Fruit fly (Drosophila melanogaster) whole organism, embryonic: Measurements from ENCODE around the gene CG17752.
A peak's percentile ranks its signal among the peaks of the same experiment; 100 is the strongest.

Experiments used
- Atf3 ChIP-seq: fragments of 200-800 bp; sonication (Bioruptor generic); optimal IDR thresholded peaks from 3 replicates; lab custom pipeline; 2016; ENCODE audit warnings: missing biosample characterization, missing genetic modification characterization
- Atf6 ChIP-seq: fragments of 200-800 bp; sonication (Bioruptor generic); IDR thresholded peaks from 2 replicates; pipeline ENCODE4 v1.3.6; 2022; ENCODE audit warnings: missing biosample characterization, missing genetic modification characterization
- Awh ChIP-seq: fragments of 200-800 bp; sonication (Bioruptor generic); IDR thresholded peaks from 2 replicates; pipeline ENCODE4, ENCODE4 v1.3.6; 2022; ENCODE audit warnings: missing biosample characterization, missing genetic modification characterization
- BEAF-32 ChIP-seq: fragments of 200-800 bp; sonication (Bioruptor generic); optimal IDR thresholded peaks from 3 replicates; lab custom pipeline; 2017; ENCODE audit warnings: missing biosample characterization, missing genetic modification characterization, mild to moderate bottlenecking, moderate library complexity, missing genetic modification reagents
- Bgb ChIP-seq: fragments of 200-800 bp; sonication (Bioruptor generic); IDR thresholded peaks from 2 replicates; pipeline ENCODE4 v1.3.6; 2022; ENCODE audit warnings: missing biosample characterization, missing genetic modification characterization; ENCODE audit not compliant: partially characterized antibody
- CG10321 ChIP-seq: fragments of 200-800 bp; sonication (Bioruptor generic); IDR thresholded peaks from 2 replicates; pipeline ENCODE4 v1.3.6; 2022; ENCODE audit warnings: missing biosample characterization, missing genetic modification characterization
- CG11247 ChIP-seq: fragments of 200-800 bp; sonication (Bioruptor generic); IDR thresholded peaks from 2 replicates; pipeline ENCODE4 v1.3.6; 2022; ENCODE audit warnings: missing biosample characterization, missing genetic modification characterization
- CG13775 ChIP-seq: fragments of 200-800 bp; sonication (Bioruptor generic); optimal IDR thresholded peaks from 3 replicates; lab custom pipeline; 2017; ENCODE audit warnings: missing biosample characterization, mild to moderate bottlenecking, missing genetic modification characterization
- CG14710 ChIP-seq: fragments of 200-800 bp; sonication (Bioruptor generic); optimal IDR thresholded peaks from 3 replicates; lab custom pipeline; 2019; ENCODE audit warnings: missing biosample characterization, mild to moderate bottlenecking, missing genetic modification characterization, moderate library complexity
- CG17328 ChIP-seq: fragments of 200-800 bp; sonication (Bioruptor generic); IDR thresholded peaks from 2 replicates; pipeline ENCODE4 v1.3.6; 2022; ENCODE audit warnings: missing biosample characterization, missing genetic modification characterization
- CG31224 ChIP-seq: fragments of 200-800 bp; sonication (Bioruptor generic); IDR thresholded peaks from 2 replicates; pipeline ENCODE4 v1.3.6; 2022; ENCODE audit warnings: missing biosample characterization, missing genetic modification characterization
- CG5953 ChIP-seq: fragments of 200-800 bp; sonication (Bioruptor generic); IDR thresholded peaks from 2 replicates; pipeline ENCODE4 v1.3.6; 2022; ENCODE audit warnings: missing biosample characterization, missing genetic modification characterization
- CG6175 ChIP-seq: fragments of 200-800 bp; sonication (Bioruptor generic); IDR thresholded peaks from 3 replicates; pipeline ENCODE4 v1.3.6; 2022; ENCODE audit warnings: missing biosample characterization, missing genetic modification characterization
- CG6654 ChIP-seq: fragments of 200-800 bp; sonication (Bioruptor generic); optimal IDR thresholded peaks from 2 replicates; lab custom pipeline; 2017; ENCODE audit warnings: missing biosample characterization, mild to moderate bottlenecking, missing genetic modification characterization
- CG6689 ChIP-seq: fragments of 200-800 bp; sonication (Bioruptor generic); IDR thresholded peaks from 2 replicates; pipeline ENCODE4 v1.3.6; 2022; ENCODE audit warnings: missing biosample characterization, missing genetic modification characterization
- CG7987 ChIP-seq: fragments of 200-800 bp; sonication (Bioruptor generic); optimal IDR thresholded peaks from 2 replicates; lab custom pipeline; 2018; ENCODE audit warnings: missing biosample characterization, mild to moderate bottlenecking, missing genetic modification characterization, moderate library complexity
- CG8765 ChIP-seq: fragments of 200-800 bp; sonication (Bioruptor generic); IDR thresholded peaks from 2 replicates; pipeline ENCODE4 v1.3.6; 2022; ENCODE audit warnings: missing biosample characterization, missing genetic modification characterization
- CG9215 ChIP-seq: fragments of 200-800 bp; sonication (Bioruptor generic); IDR thresholded peaks from 2 replicates; pipeline ENCODE4 v1.3.6; 2022; ENCODE audit warnings: missing biosample characterization, missing genetic modification characterization
- CG9797 ChIP-seq: fragments of 200-800 bp; sonication (Bioruptor generic); optimal IDR thresholded peaks from 3 replicates; lab custom pipeline; 2018; ENCODE audit warnings: missing biosample characterization, mild to moderate bottlenecking, missing genetic modification characterization
- CG9817 ChIP-seq: fragments of 200-800 bp; sonication (Bioruptor generic); optimal IDR thresholded peaks from 2 replicates; lab custom pipeline; 2018; ENCODE audit warnings: missing biosample characterization, mild to moderate bottlenecking, missing genetic modification characterization, moderate library complexity
- CrebB ChIP-seq: fragments of 200-800 bp; sonication (Bioruptor generic); optimal IDR thresholded peaks from 3 replicates; lab custom pipeline; 2018; ENCODE audit warnings: missing biosample characterization, mild to moderate bottlenecking, missing genetic modification characterization
- Dp ChIP-seq: fragments of 200-800 bp; sonication (Bioruptor generic); optimal IDR thresholded peaks from 2 replicates; lab custom pipeline; 2018; ENCODE audit warnings: missing biosample characterization, mild to moderate bottlenecking, missing genetic modification characterization, moderate library complexity
- Dref ChIP-seq: fragments of 200-800 bp; sonication (Bioruptor generic); IDR thresholded peaks from 2 replicates; pipeline ENCODE4 v1.3.6; 2022; ENCODE audit warnings: missing biosample characterization, missing genetic modification characterization
- E2f2 ChIP-seq: fragments of 200-800 bp; sonication (Bioruptor generic); IDR thresholded peaks from 2 replicates; pipeline ENCODE4 v1.3.6; 2022; ENCODE audit warnings: missing biosample characterization, missing genetic modification characterization
- Ets65A ChIP-seq: fragments of 200-800 bp; sonication (Bioruptor generic); peaks from one replicate; lab custom pipeline; 2016; ENCODE audit warnings: missing biosample characterization, missing genetic modification characterization
- Fer3 ChIP-seq: fragments of 200-800 bp; sonication (Bioruptor generic); optimal IDR thresholded peaks from 2 replicates; lab custom pipeline; 2018; ENCODE audit warnings: missing biosample characterization, mild to moderate bottlenecking, missing genetic modification characterization, moderate library complexity
- HLHmδ ChIP-seq: fragments of 200-800 bp; sonication (Bioruptor generic); optimal IDR thresholded peaks from 2 replicates; lab custom pipeline; 2018; ENCODE audit warnings: missing biosample characterization, mild to moderate bottlenecking, missing genetic modification characterization, moderate library complexity
- Hsf ChIP-seq: fragments of 200-800 bp; sonication (Bioruptor generic); optimal IDR thresholded peaks from 3 replicates; lab custom pipeline; 2016; ENCODE audit warnings: missing biosample characterization, missing genetic modification characterization
- MBD-R2 ChIP-seq: fragments of 200-800 bp; sonication (Bioruptor generic); IDR thresholded peaks from 2 replicates; pipeline ENCODE4 v1.3.6; 2022; ENCODE audit warnings: missing biosample characterization, missing genetic modification characterization
- NC2β ChIP-seq: fragments of 200-800 bp; sonication (Bioruptor generic); optimal IDR thresholded peaks from 2 replicates; lab custom pipeline; 2016; ENCODE audit warnings: missing biosample characterization, missing genetic modification characterization
- Optix ChIP-seq: fragments of 200-800 bp; sonication (Bioruptor generic); IDR thresholded peaks from 3 replicates; pipeline ENCODE4 v1.3.6; 2022; ENCODE audit warnings: missing biosample characterization, missing genetic modification characterization
- ato ChIP-seq: fragments of 200-800 bp; sonication (Bioruptor generic); IDR thresholded peaks from 2 replicates; pipeline ENCODE4 v1.3.6; 2022; ENCODE audit warnings: missing biosample characterization, missing genetic modification characterization; ENCODE audit not compliant: partially characterized antibody
- caup ChIP-seq: fragments of 200-800 bp; sonication (Bioruptor generic); optimal IDR thresholded peaks from 3 replicates; lab custom pipeline; 2017; ENCODE audit warnings: missing biosample characterization, mild to moderate bottlenecking, missing genetic modification characterization, moderate library complexity; ENCODE audit not compliant: severe bottlenecking
- chif ChIP-seq, 2 experiments: fragments of 200-800 bp; sonication (Bioruptor generic); optimal IDR thresholded peaks; 3 replicates each; lab custom pipeline; 2016; ENCODE audit warnings: missing biosample characterization in 2 of 2, missing genetic modification characterization in 2 of 2
- chn ChIP-seq: fragments of 200-800 bp; sonication (Bioruptor generic); optimal IDR thresholded peaks from 2 replicates; lab custom pipeline; 2016; ENCODE audit warnings: missing biosample characterization, missing genetic modification characterization
- cwo ChIP-seq: fragments of 200-800 bp; sonication (Bioruptor generic); optimal IDR thresholded peaks from 3 replicates; lab custom pipeline; 2017; ENCODE audit warnings: missing biosample characterization, missing genetic modification characterization, mild to moderate bottlenecking, moderate library complexity, missing genetic modification reagents
- dpn ChIP-seq, 2 experiments: fragments of 200-800 bp; sonication (Bioruptor generic); optimal IDR thresholded peaks; 3 replicates each; lab custom pipeline; 2016; ENCODE audit warnings: missing biosample characterization in 2 of 2, missing genetic modification characterization in 2 of 2
- fd102C ChIP-seq: fragments of 200-800 bp; sonication (Bioruptor generic); optimal IDR thresholded peaks from 2 replicates; lab custom pipeline; 2018; ENCODE audit warnings: missing biosample characterization, mild to moderate bottlenecking, missing genetic modification characterization, moderate library complexity
- lilli ChIP-seq: fragments of 200-800 bp; sonication (Bioruptor generic); optimal IDR thresholded peaks from 3 replicates; lab custom pipeline; 2016; ENCODE audit warnings: missing biosample characterization, missing genetic modification characterization
- lmd ChIP-seq: fragments of 200-800 bp; sonication (Bioruptor generic); IDR thresholded peaks from 2 replicates; pipeline ENCODE4 v1.3.6; 2022; ENCODE audit warnings: missing biosample characterization, missing genetic modification characterization
- nerfin-1 ChIP-seq: fragments of 200-800 bp; sonication (Bioruptor generic); optimal IDR thresholded peaks from 3 replicates; lab custom pipeline; 2019; ENCODE audit warnings: missing biosample characterization, mild to moderate bottlenecking, missing genetic modification characterization, moderate library complexity
- nmo ChIP-seq: fragments of 200-800 bp; sonication (Bioruptor generic); optimal IDR thresholded peaks from 2 replicates; lab custom pipeline; 2018; ENCODE audit warnings: missing biosample characterization, mild to moderate bottlenecking, missing genetic modification characterization, moderate library complexity
- p53 ChIP-seq: fragments of 200-800 bp; sonication (Bioruptor generic); optimal IDR thresholded peaks from 2 replicates; lab custom pipeline; 2016; ENCODE audit warnings: missing biosample characterization, missing genetic modification characterization
- row ChIP-seq: fragments of 200-800 bp; sonication (Bioruptor generic); IDR thresholded peaks from 3 replicates; pipeline ENCODE4 v1.3.6; 2022; ENCODE audit warnings: missing biosample characterization, missing genetic modification characterization
- slbo ChIP-seq: fragments of 200-800 bp; sonication (Bioruptor generic); IDR thresholded peaks from 2 replicates; pipeline ENCODE4 v1.3.6; 2022; ENCODE audit warnings: missing biosample characterization, missing genetic modification characterization
- sug ChIP-seq: fragments of 200-800 bp; optimal IDR thresholded peaks from 2 replicates; lab custom pipeline; 2019; ENCODE audit warnings: missing biosample characterization, mild to moderate bottlenecking, missing genetic modification characterization, moderate library complexity
- trem ChIP-seq: fragments of 200-800 bp; optimal IDR thresholded peaks from 3 replicates; lab custom pipeline; 2019; ENCODE audit warnings: missing biosample characterization, mild to moderate bottlenecking, missing genetic modification characterization, moderate library complexity
- unc-4 ChIP-seq: fragments of 200-800 bp; sonication (Bioruptor generic); IDR thresholded peaks from 2 replicates; pipeline ENCODE4 v1.3.6; 2022; ENCODE audit warnings: missing biosample characterization, missing genetic modification characterization; ENCODE audit not compliant: partially characterized antibody
- zfh1 ChIP-seq: fragments of 200-800 bp; sonication (Bioruptor generic); IDR thresholded peaks from 3 replicates; pipeline ENCODE4 v1.3.6; 2022; ENCODE audit warnings: missing biosample characterization, missing genetic modification characterization

Gene CG17752

DNA sequence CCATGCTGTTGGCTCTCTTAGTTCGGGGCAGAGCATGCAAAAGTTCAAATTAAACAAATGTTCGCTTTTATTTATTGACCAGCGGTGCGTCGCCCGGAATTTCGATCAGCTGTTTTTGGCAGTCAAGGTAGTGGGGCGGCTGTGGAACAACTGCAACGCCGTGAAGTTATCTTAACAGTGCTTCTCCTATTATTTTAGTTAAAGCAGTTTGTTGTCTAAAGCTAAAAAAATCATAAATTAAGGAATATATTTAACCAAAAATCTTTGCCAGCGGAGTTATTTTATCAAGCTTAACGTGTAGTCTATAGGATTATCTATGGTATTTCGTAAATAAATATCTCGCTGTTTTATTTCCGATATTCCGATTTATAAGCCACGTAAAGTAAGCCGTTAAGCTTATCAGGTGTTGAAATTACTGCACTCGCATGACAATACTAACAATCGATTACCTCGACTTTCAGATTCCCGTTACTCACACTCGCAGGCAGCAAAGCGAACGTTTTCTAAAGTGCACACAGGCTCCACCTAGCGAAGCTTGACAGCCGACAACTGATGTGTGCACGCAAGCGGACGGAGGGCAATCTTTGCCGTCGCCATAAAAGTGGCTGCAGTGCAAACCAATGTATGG lies 38.4 kb downstream of the CG17752 start, which contains the start of the genes CG6195 and CG31220 (continued):
- TF ChIP-seq chif (GFP tag; optimal IDR thresholded peaks at IDR 0.05; lab: Kevin White, UChicago): peak; percentile 14 to 35
- TF ChIP-seq CG31224 (GFP tag; lab: Robert Waterston, UW): no peak
- no peak for TF ChIP-seq CG9215
- TF ChIP-seq Atf3 (GFP tag; lab: Kevin White, UChicago): no peak
- 0 out of 2 replicates have a peak, but pooled peaks have one; percentile 20 for TF ChIP-seq Awh (GFP tag; lab: Robert Waterston, UW)
- TF ChIP-seq BEAF-32 (GFP tag; lab: Kevin White, UChicago): peak; percentile 56
- TF ChIP-seq CG9797: peak; percentile 72
- no peak for TF ChIP-seq lmd (GFP tag; lab: Robert Waterston, UW)
- 0 out of 2 replicates have a peak, but pooled peaks have one; percentile 35 for TF ChIP-seq CG5953 (GFP tag; lab: Robert Waterston, UW)
- TF ChIP-seq MBD-R2: peak; percentile 92
- TF ChIP-seq Dref (GFP tag; lab: Robert Waterston, UW): peak; percentile 51
- no peak for TF ChIP-seq zfh1 (GFP tag; lab: Robert Waterston, UW)
- 0 out of 2 replicates have a peak, but pooled peaks have one; percentile 7 for TF ChIP-seq CG6689 (GFP tag; lab: Robert Waterston, UW)
- TF ChIP-seq p53 (GFP tag; lab: Kevin White, UChicago): no peak
- TF ChIP-seq CG14710 (tag; lab: Kevin White, UChicago): peak; percentile 26
- TF ChIP-seq CG10321 (GFP tag; lab: Robert Waterston, UW): no peak
- TF ChIP-seq Ets65A: peak; percentile 62
- TF ChIP-seq CG6175 (GFP tag; lab: Robert Waterston, UW): no peak
- TF ChIP-seq fd102C: no peak
- TF ChIP-seq Fer3 (tag; lab: Kevin White, UChicago): no peak
- TF ChIP-seq caup (GFP tag; lab: Kevin White, UChicago): peak; percentile 12
- no peak for TF ChIP-seq HLHmδ
- TF ChIP-seq E2f2 (GFP tag; lab: Robert Waterston, UW): peak; percentile 40; the same call in 1 of the 2 replicates
- no peak for TF ChIP-seq CrebB
- TF ChIP-seq CG9817: no peak
- TF ChIP-seq CG7987 (GFP tag; lab: Kevin White, UChicago): no peak
- no peak for TF ChIP-seq CG6654
- peak; percentile 42 for TF ChIP-seq Dp
- TF ChIP-seq trem (tag; lab: Kevin White, UChicago): no peak
- peak; percentile 33; the same call in 1 of the 2 replicates for TF ChIP-seq slbo (GFP tag; lab: Robert Waterston, UW)
- peak; percentile 37; the same call in 1 of the 2 replicates for TF ChIP-seq Bgb (GFP tag; lab: Robert Waterston, UW)
- 0 out of 2 replicates have a peak, but pooled peaks have one; percentile 10 for TF ChIP-seq ato
- peak; percentile 12 for TF ChIP-seq sug (tag; lab: Kevin White, UChicago)
- peak; percentile 8 for TF ChIP-seq lilli (GFP tag; lab: Kevin White, UChicago)
- 0 out of 2 replicates have a peak, but pooled peaks have one; percentile 24 for TF ChIP-seq CG17328
- TF ChIP-seq CG8765 (GFP tag; lab: Robert Waterston, UW): no peak
- peak; percentile 36 for TF ChIP-seq CG13775
- TF ChIP-seq CG11247 (GFP tag; lab: Robert Waterston, UW): peak; percentile 33; the same call in 1 of the 2 replicates
- peak; percentile 34 for TF ChIP-seq NC2β (GFP tag; lab: Kevin White, UChicago)
- TF ChIP-seq Hsf (GFP tag; lab: Kevin White, UChicago): peak; percentile 14
- TF ChIP-seq row: no peak
- peak; percentile 34; the same call in 1 of the 3 replicates for TF ChIP-seq Optix (GFP tag; lab: Robert Waterston, UW)
- peak; percentile 42 for TF ChIP-seq nmo (GFP tag; lab: Kevin White, UChicago)
- no peak for TF ChIP-seq cwo (GFP tag; lab: Kevin White, UChicago)
- TF ChIP-seq dpn (GFP tag; optimal IDR thresholded peaks at IDR 0.05; lab: Kevin White, UChicago): peak; percentile 44 to 49
- TF ChIP-seq Atf6 (GFP tag; lab: Robert Waterston, UW): 0 out of 2 replicates have a peak, but pooled peaks have one; percentile 14
- TF ChIP-seq unc-4 (GFP tag; lab: Robert Waterston, UW): 0 out of 2 replicates have a peak, but pooled peaks have one; percentile 41
- peak; percentile 89 for TF ChIP-seq nerfin-1 (tag; lab: Kevin White, UChicago)
- peak; percentile 21 for TF ChIP-seq chn (GFP tag; lab: Kevin White, UChicago)
